Fruit fly (Drosophila melanogaster): ENCODE data around the gene CG3437.

The CG3437 gene

DNA sequence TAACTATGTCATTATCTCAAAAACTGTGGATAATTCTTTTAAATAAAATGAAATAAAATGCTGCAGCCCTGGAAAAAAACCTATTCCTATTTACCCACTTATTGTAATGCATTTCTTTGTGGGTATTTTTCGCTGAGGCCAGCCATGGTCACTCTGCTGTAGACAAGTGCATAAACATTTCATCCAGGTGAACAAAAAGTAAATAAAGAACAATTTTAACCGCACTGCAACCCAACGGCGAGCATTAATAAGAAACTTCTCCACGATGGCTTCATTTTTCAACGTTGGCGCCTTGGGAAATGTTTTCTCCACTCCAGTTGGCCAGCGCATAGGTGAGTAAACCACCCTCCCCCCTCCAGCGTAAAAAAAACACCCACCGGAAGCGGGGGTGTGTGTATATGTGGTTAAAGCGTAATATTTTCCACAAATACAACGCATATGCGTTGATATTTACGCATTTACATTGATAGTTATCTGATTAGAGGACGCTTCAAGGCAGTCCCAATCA lies 10.7 kb downstream of the CG3437 start, which contains the start of gene CG3529 (continued):
- TF ChIP-seq Ets97D (GFP tag; optimal IDR thresholded peaks at IDR 0.05), result peak; percentile 67
- TF ChIP-seq CG15011 (GFP tag; optimal IDR thresholded peaks at IDR 0.05), result no peak
- no peak for TF ChIP-seq Dbx (GFP tag; IDR thresholded peaks at IDR 0.05)
- TF ChIP-seq pfk (GFP tag; optimal IDR thresholded peaks at IDR 0.05), result peak; percentile 16
- peak; percentile 29; the same call in 1 of the 2 replicates for TF ChIP-seq CG32767 (GFP tag; IDR thresholded peaks at IDR 0.05)
- TF ChIP-seq CG5180 (GFP tag; optimal IDR thresholded peaks at IDR 0.05), result peak; percentile 45
- TF ChIP-seq cwo (GFP tag; optimal IDR thresholded peaks at IDR 0.05), result no peak
- no peak for TF ChIP-seq HLHmδ (GFP tag; optimal IDR thresholded peaks at IDR 0.05)
- no peak for TF ChIP-seq CG7372 (GFP tag; IDR thresholded peaks at IDR 0.05)
- no peak for TF ChIP-seq pb (GFP tag; optimal IDR thresholded peaks at IDR 0.05)
- TF ChIP-seq CG9797 (GFP tag; optimal IDR thresholded peaks at IDR 0.05), result peak; percentile 80
- TF ChIP-seq HmgD (GFP tag; optimal IDR thresholded peaks at IDR 0.05), result peak; percentile 19
- peak; percentile 5 for TF ChIP-seq CG1602 (GFP tag; optimal IDR thresholded peaks at IDR 0.05)
- TF ChIP-seq Spps (tag; optimal IDR thresholded peaks at IDR 0.05), result peak; percentile 9
- TF ChIP-seq Nf-YA (GFP tag; IDR thresholded peaks at IDR 0.05), result peak; percentile 53; the same call in 1 of the 2 replicates
- TF ChIP-seq CG12071 (GFP tag; optimal IDR thresholded peaks at IDR 0.05), result no peak
- TF ChIP-seq CG13424 (tag; optimal IDR thresholded peaks at IDR 0.05), result peak; percentile 47
- no peak for TF ChIP-seq schlank (tag; optimal IDR thresholded peaks at IDR 0.05)
- no peak for TF ChIP-seq CG6175 (GFP tag; IDR thresholded peaks at IDR 0.05)
- peak; percentile 20 for TF ChIP-seq CG15696 (tag; optimal IDR thresholded peaks at IDR 0.05)
- no peak for TF ChIP-seq CG8478 (optimal IDR thresholded peaks at IDR 0.05)
- peak; percentile 44; the same call in 1 of the 3 replicates for TF ChIP-seq CG34422 (GFP tag; IDR thresholded peaks at IDR 0.05)
- TF ChIP-seq H15 (GFP tag; IDR thresholded peaks at IDR 0.05), result no peak
- TF ChIP-seq Hsf (GFP tag; optimal IDR thresholded peaks at IDR 0.05), result no peak
- peak; percentile 29 for TF ChIP-seq lbe (GFP tag; optimal IDR thresholded peaks at IDR 0.05)
- no peak for TF ChIP-seq CG17912 (GFP tag; optimal IDR thresholded peaks at IDR 0.05)
- peak; percentile 72 for TF ChIP-seq klu (GFP tag; IDR thresholded peaks at IDR 0.05)
- peak; percentile 43 for TF ChIP-seq CG10267 (tag; optimal IDR thresholded peaks at IDR 0.05)
- peak; percentile 47 for TF ChIP-seq Myb (GFP tag; optimal IDR thresholded peaks at IDR 0.05)
- peak; percentile 16 for TF ChIP-seq fd96Cb (tag; optimal IDR thresholded peaks at IDR 0.05)
- no peak for TF ChIP-seq Rx (GFP tag; IDR thresholded peaks at IDR 0.05)
- TF ChIP-seq CG7786 (GFP tag; optimal IDR thresholded peaks at IDR 0.05), result peak; percentile 8
- no peak for TF ChIP-seq fd3F (GFP tag; optimal IDR thresholded peaks at IDR 0.05)
- TF ChIP-seq CG6683 (GFP tag; optimal IDR thresholded peaks at IDR 0.05), result no peak
- TF ChIP-seq tio (GFP tag; optimal IDR thresholded peaks at IDR 0.05), result no peak
- TF ChIP-seq CG12391 (tag; optimal IDR thresholded peaks at IDR 0.05), result peak; percentile 39
- TF ChIP-seq CG15601 (tag; optimal IDR thresholded peaks at IDR 0.05), result peak; percentile 45
- peak; percentile 75 for TF ChIP-seq row (GFP tag; IDR thresholded peaks at IDR 0.05)
- no peak for TF ChIP-seq CG1233 (GFP tag; optimal IDR thresholded peaks at IDR 0.05)
- TF ChIP-seq crp (GFP tag; optimal IDR thresholded peaks at IDR 0.05), result peak in 1 of 2 experiments; percentile 2
- no peak for TF ChIP-seq p53 (GFP tag; optimal IDR thresholded peaks at IDR 0.05)
- peak; percentile 69 for TF ChIP-seq stwl (tag; optimal IDR thresholded peaks at IDR 0.05)
- no peak for TF ChIP-seq NK7.1 (GFP tag; optimal IDR thresholded peaks at IDR 0.05)
- no peak for TF ChIP-seq pum (GFP tag; optimal IDR thresholded peaks at IDR 0.05)
- TF ChIP-seq scrt (GFP tag; optimal IDR thresholded peaks at IDR 0.05), result peak; percentile 2
- peak; percentile 19 for TF ChIP-seq Bdp1 (GFP tag; optimal IDR thresholded peaks at IDR 0.05)
- TF ChIP-seq HmgZ (tag; optimal IDR thresholded peaks at IDR 0.05), result peak; percentile 3
- TF ChIP-seq CG34376 (GFP tag; optimal IDR thresholded peaks at IDR 0.05), result no peak
- TF ChIP-seq CG17568 (GFP tag; optimal IDR thresholded peaks at IDR 0.05), result peak; percentile 14
- no peak for TF ChIP-seq CG4404 (GFP tag; IDR thresholded peaks at IDR 0.05)
- peak; percentile 18 for TF ChIP-seq CG18262 (tag; optimal IDR thresholded peaks at IDR 0.05)
